Worm (Caenorhabditis elegans): ENCODE measurements around the gene col-41.

DNA sequence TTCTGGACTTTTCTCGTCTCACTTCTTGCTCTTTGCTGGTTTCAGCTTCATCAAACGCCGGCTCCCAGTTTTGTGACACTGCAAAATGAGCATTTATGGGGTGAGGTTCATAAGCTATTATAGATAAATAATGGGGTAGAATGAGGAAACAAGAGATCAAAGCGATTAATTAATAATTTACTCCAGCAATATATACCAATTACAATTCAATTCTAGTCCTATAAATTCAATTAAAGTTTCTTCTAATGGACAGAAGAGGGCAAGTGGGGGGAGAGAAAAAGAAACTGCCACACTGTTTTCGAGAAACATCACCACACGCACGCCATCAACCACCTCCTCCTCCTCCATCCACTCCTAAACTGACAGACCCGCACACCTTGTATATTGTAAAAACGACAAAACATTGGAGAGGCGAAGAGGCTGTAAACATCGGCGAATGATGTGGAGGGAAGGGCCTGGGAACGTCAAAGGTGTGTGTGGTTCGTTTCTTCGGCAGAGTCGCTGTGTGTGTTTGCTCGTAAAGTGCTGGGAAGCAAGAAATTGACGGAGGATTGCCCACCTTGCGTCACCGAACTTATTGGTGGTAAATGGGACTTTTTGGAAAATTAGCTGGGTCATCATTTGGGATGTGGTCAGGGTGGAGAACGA, 37.0 kb upstream of the col-41 start, which contains the start of the genes H03A11.13 and famk-1:
- TF ChIP-seq ceh-27 (GFP tag; optimal IDR thresholded peaks at IDR 0.05) (no peak), lsy-27 (tag; optimal IDR thresholded peaks at IDR 0.05; ENCODE audit: borderline replicate concordance, insufficient read depth) (no peak), Y53G8AR.9 (GFP tag; conservative IDR thresholded peaks at IDR 0.05) (no peak), lsl-1 (GFP tag; optimal IDR thresholded peaks at IDR 0.05) (no peak), Y56A3A.18 (GFP tag; IDR thresholded peaks at IDR 0.05) (no peak)

Measured in whole organism, young adult.